Comparison of ENCODE assay signal across 3 worm cellular contexts in the genomic region with DNA sequence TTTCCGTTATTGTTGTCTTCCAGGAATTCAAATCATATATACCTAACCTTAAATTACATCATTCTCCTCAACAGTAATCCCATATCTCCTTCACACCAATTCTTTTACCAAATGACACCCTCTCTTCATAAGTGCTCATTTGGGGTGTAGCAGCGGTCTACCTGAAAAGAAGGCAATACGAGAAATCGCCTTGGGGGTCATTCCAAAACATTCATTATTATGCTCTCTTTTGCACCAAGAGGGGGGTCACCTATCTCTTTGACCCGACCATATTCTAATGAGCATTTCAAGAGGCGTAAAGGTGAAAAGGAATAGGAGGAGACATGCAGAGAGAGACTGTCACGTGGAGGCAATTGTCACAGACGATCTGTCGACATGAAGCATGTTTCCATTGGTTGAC.
TF ChIP-seq lines count a peak whose summit lies in the region.

No protein-coding gene starts in this region.

TF ChIP-seq in whole organism, L4 larva, 104 proteins besides CTCF, POLR2A, EP300 and RAD21:
- TF ChIP-seq F49E8.2 (tag; optimal IDR thresholded peaks at IDR 0.05; lab: Kevin White, UChicago; ENCODE audit: borderline replicate concordance) (no peak), aha-1 (tag; lab: Kevin White, UChicago) (peak; percentile 81), nhr-48 (tag; optimal IDR thresholded peaks at IDR 0.05; lab: Kevin White, UChicago) (no peak)
TF ChIP-seq in whole organism, L4 larva: peak in this region for 1.

TF ChIP-seq in whole organism, late embryonic, 69 proteins besides CTCF, POLR2A, EP300 and RAD21:
- TF ChIP-seq hlh-30 (tag; optimal IDR thresholded peaks at IDR 0.05; lab: Kevin White, UChicago; ENCODE audit: insufficient read depth), result peak; percentile 25
- no peak for TF ChIP-seq pat-9 (tag; optimal IDR thresholded peaks at IDR 0.05; lab: Kevin White, UChicago)
TF ChIP-seq in whole organism, late embryonic: peak in this region for 1.

TF ChIP-seq in whole organism, mixed stage, embryonic, 35 proteins besides CTCF, POLR2A, EP300 and RAD21:
- TF ChIP-seq nhr-2 (tag; optimal IDR thresholded peaks at IDR 0.05; lab: Kevin White, UChicago) (peak; percentile 95), nhr-237 (tag; optimal IDR thresholded peaks at IDR 0.05; lab: Kevin White, UChicago) (no peak)

Comparison
In these comparisons a context has a peak if more than half of its experiments do, and no peak if none do; other contexts are left out.
1. Of the 7 proteins assayed by ChIP-seq in both whole organism, L4 larva and whole organism, late embryonic: peak only in whole organism, L4 larva: none; only in whole organism, late embryonic: hlh-30; in both: none; in neither: 6.